Worm (Caenorhabditis elegans) whole organism, early embryonic: Measurements from ENCODE around the gene sul-3.

Experiments used
- F13C5.2 ChIP-seq: sonication (generic microtip); optimal IDR thresholded peaks from 2 replicates; lab custom pipeline; 2017; ENCODE audit warnings: mild to moderate bottlenecking, missing genetic modification characterization, inconsistent platforms, missing compliant biosample characterization
- ama-1 ChIP-seq: fragments of 150-350 bp; optimal IDR thresholded peaks from 2 replicates; lab custom pipeline; 2014
- ceh-13 ChIP-seq: fragments of 200-800 bp; sonication (Bioruptor generic); optimal IDR thresholded peaks from 2 replicates; lab custom pipeline; 2018; ENCODE audit warnings: mild to moderate bottlenecking, missing genetic modification characterization, missing compliant biosample characterization
- ets-7 ChIP-seq: sonication (generic microtip); optimal IDR thresholded peaks from 2 replicates; lab custom pipeline; 2016; ENCODE audit warnings: missing genotype, missing genetic modification characterization, missing compliant biosample characterization
- flt-1 ChIP-seq: fragments of 200-800 bp; sonication (Bioruptor generic); IDR thresholded peaks from 2 replicates; pipeline ENCODE4 v1.3.6; 2022; ENCODE audit warnings: missing genetic modification characterization, missing compliant biosample characterization
- hmbx-1 ChIP-seq: sonication (generic microtip); optimal IDR thresholded peaks from 2 replicates; lab custom pipeline; 2016; ENCODE audit warnings: mild to moderate bottlenecking, missing genetic modification characterization, missing compliant biosample characterization
- hmg-4 ChIP-seq: fragments of 200-800 bp; sonication (Bioruptor generic); optimal IDR thresholded peaks from 2 replicates; lab custom pipeline; 2018; ENCODE audit warnings: mild to moderate bottlenecking, missing genetic modification characterization, missing compliant biosample characterization
- pes-1 ChIP-seq: fragments of 200-800 bp; sonication (Bioruptor generic); IDR thresholded peaks from 2 replicates; pipeline ENCODE4 v1.3.6; 2022; ENCODE audit warnings: missing genetic modification reagents, missing genetic modification characterization, missing compliant biosample characterization
- scrt-1 ChIP-seq: fragments of 200-800 bp; sonication (Bioruptor generic); IDR thresholded peaks from 2 replicates; pipeline ENCODE4 v1.3.6; 2022; ENCODE audit warnings: missing genetic modification characterization, missing compliant biosample characterization
- sea-1 ChIP-seq: fragments of 200-800 bp; sonication (Bioruptor generic); conservative IDR thresholded peaks from 2 replicates; pipeline ENCODE4 v1.3.6; 2022; ENCODE audit warnings: missing genetic modification characterization, missing compliant biosample characterization

- TF ChIP-seq pes-1 (GFP tag; lab: Robert Waterston, UW) = no peak
- TF ChIP-seq scrt-1 (GFP tag; lab: Robert Waterston, UW) = no peak
- no peak for TF ChIP-seq ama-1 (lab: Kevin White, UChicago)
- no peak for TF ChIP-seq sea-1 (GFP tag; lab: Robert Waterston, UW)
- TF ChIP-seq flt-1 = no peak
- TF ChIP-seq ets-7 = no peak
- no peak for TF ChIP-seq hmbx-1 (tag; lab: Kevin White, UChicago)
- TF ChIP-seq hmg-4 = no peak
- no peak for TF ChIP-seq ceh-13 (GFP tag; lab: Kevin White, UChicago)
- TF ChIP-seq F13C5.2 = no peak
These were observed 13.4 kb upstream of the sul-3 start, which contains the start of gene C54D2.6 for ce11 chrX:7847413-7847812.
